Fruit fly (Drosophila melanogaster): ENCODE data around the gene CG12692.

CG12692 gene

DNA sequence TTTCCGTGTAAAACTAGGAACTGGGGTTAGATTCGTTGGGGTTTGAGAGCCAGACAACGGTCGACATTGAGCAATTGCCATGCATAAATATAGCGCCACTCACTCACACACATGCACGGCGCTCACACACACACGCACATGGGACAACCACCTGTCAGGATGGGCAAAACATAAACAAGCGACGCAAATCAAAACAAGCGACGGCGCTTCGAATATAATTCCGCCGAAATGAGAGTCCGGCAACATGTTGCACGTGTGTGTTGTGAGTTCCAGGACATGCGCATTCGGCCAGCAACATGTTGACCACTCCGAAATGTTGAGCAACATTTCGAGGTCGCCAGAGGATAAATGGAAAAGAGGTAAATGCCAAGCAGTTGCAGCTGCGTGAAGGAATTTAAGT lies 21.4 kb downstream of the CG12692 start:
- no peak for TF ChIP-seq insv (optimal IDR thresholded peaks at IDR 0.05)
- no peak for TF ChIP-seq h (optimal IDR thresholded peaks at IDR 0.05)
- no peak for TF ChIP-seq psq (optimal IDR thresholded peaks at IDR 0.05)
- no peak for TF ChIP-seq Sin3A (optimal IDR thresholded peaks at IDR 0.05)
- no peak for TF ChIP-seq Myc (optimal IDR thresholded peaks at IDR 0.05)

dm6 chrX:4277861-4278260 lies 24.3 kb downstream of the CG12692 start, which contains the start of gene CG15578:
CG15578 (minus strand) TSS chrX:4277961.
- TF ChIP-seq psq (optimal IDR thresholded peaks at IDR 0.05) = no peak
- TF ChIP-seq Sin3A (optimal IDR thresholded peaks at IDR 0.05) = no peak
- TF ChIP-seq Myc (optimal IDR thresholded peaks at IDR 0.05) = no peak
- no peak for TF ChIP-seq ttk (optimal IDR thresholded peaks at IDR 0.05)

dm6 chrX:4276900-4277299 lies 25.2 kb downstream of the CG12692 start, which contains the start of gene CG15577:
CG15577 (minus strand) TSS chrX:4277000.
- TF ChIP-seq Myc (optimal IDR thresholded peaks at IDR 0.05) (no peak), h (optimal IDR thresholded peaks at IDR 0.05) (no peak), Sin3A (optimal IDR thresholded peaks at IDR 0.05) (no peak), insv (optimal IDR thresholded peaks at IDR 0.05) (no peak), ttk (optimal IDR thresholded peaks at IDR 0.05) (no peak), psq (optimal IDR thresholded peaks at IDR 0.05) (no peak)

DNA sequence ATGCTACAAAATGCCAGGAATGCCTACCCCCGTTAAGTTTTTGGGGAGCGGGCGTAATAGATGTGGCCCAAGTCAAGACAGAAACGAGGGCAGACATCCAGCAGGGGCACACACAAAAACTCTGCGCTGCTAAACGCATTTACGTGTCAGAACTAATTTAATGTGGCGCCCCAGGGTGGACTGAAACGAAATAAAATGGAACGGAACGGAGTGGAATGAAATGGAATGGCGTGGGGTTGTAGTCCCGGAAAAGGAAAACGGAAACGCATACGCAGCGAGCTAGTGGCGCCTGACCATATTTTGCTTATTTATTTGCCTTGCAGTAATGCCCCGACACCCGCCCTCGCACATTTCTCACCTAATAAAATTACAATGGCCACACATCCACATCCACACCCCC lies 28.6 kb downstream of the CG12692 start:
- TF ChIP-seq psq (optimal IDR thresholded peaks at IDR 0.05) (no peak), Sin3A (optimal IDR thresholded peaks at IDR 0.05) (no peak), Myc (optimal IDR thresholded peaks at IDR 0.05) (no peak), ttk (optimal IDR thresholded peaks at IDR 0.05) (no peak), h (optimal IDR thresholded peaks at IDR 0.05) (no peak), insv (optimal IDR thresholded peaks at IDR 0.05) (no peak)

- no peak for TF ChIP-seq ttk (optimal IDR thresholded peaks at IDR 0.05)
- TF ChIP-seq psq (optimal IDR thresholded peaks at IDR 0.05) = no peak
- no peak for TF ChIP-seq Sin3A (optimal IDR thresholded peaks at IDR 0.05)
- TF ChIP-seq Myc (optimal IDR thresholded peaks at IDR 0.05) = no peak
- TF ChIP-seq h (optimal IDR thresholded peaks at IDR 0.05) = no peak
- TF ChIP-seq insv (optimal IDR thresholded peaks at IDR 0.05) = no peak
Measured at dm6 chrX:4268401-4268800, 33.7 kb downstream of the CG12692 start, which contains the start of gene CG15572. CG15572 (plus strand) TSS chrX:4268701.

dm6 chrX:4265797-4266196 lies 36.3 kb downstream of the CG12692 start, which contains the start of gene CG12691:
CG12691 (plus strand) TSS chrX:4266097.
- TF ChIP-seq h (optimal IDR thresholded peaks at IDR 0.05) = no peak
- no peak for TF ChIP-seq Sin3A (optimal IDR thresholded peaks at IDR 0.05)
- TF ChIP-seq Myc (optimal IDR thresholded peaks at IDR 0.05) = no peak

DNA sequence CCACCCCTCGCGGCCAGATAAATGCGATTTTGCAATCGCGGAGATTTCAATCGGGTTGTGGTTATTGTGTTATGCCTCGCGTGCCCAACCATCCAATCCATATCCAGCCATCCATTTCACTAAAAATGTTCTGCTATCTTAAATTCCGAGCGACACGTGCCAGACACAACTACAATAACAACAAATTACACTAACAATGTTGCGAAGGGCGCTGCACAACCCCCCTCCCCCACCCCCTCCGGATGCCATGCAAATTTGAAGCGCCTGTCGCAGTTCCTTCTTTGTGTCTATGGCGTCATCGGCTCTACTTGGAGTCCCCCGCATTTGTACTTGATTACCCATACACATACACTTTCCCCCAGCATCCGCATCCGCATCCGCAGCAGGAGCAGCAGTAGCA lies 36.8 kb downstream of the CG12692 start:
- TF ChIP-seq psq (optimal IDR thresholded peaks at IDR 0.05) (no peak), insv (optimal IDR thresholded peaks at IDR 0.05) (no peak), Myc (optimal IDR thresholded peaks at IDR 0.05) (no peak), Sin3A (optimal IDR thresholded peaks at IDR 0.05) (no peak), h (optimal IDR thresholded peaks at IDR 0.05) (no peak), ttk (optimal IDR thresholded peaks at IDR 0.05) (no peak)

- TF ChIP-seq Sin3A (optimal IDR thresholded peaks at IDR 0.05) (no peak), ttk (optimal IDR thresholded peaks at IDR 0.05) (no peak), insv (optimal IDR thresholded peaks at IDR 0.05) (no peak), Myc (optimal IDR thresholded peaks at IDR 0.05) (no peak)
Measured at dm6 chrX:4264319-4264718, 37.8 kb downstream of the CG12692 start.

dm6 chrX:4262661-4263060 lies 39.5 kb downstream of the CG12692 start:
- TF ChIP-seq Sin3A (optimal IDR thresholded peaks at IDR 0.05) (no peak), h (optimal IDR thresholded peaks at IDR 0.05) (no peak), Myc (optimal IDR thresholded peaks at IDR 0.05) (no peak)

dm6 chrX:4252690-4253089 lies 49.5 kb downstream of the CG12692 start, which contains the start of gene CG15576:
CG15576 (minus strand) TSS chrX:4252790.
- TF ChIP-seq insv (optimal IDR thresholded peaks at IDR 0.05) = no peak
- TF ChIP-seq h (optimal IDR thresholded peaks at IDR 0.05) = no peak
- TF ChIP-seq Myc (optimal IDR thresholded peaks at IDR 0.05) = no peak
- TF ChIP-seq psq (optimal IDR thresholded peaks at IDR 0.05) = no peak
- no peak for TF ChIP-seq Sin3A (optimal IDR thresholded peaks at IDR 0.05)
- TF ChIP-seq ttk (optimal IDR thresholded peaks at IDR 0.05) = no peak

Data from Kc167 (cell line).